Worm (Caenorhabditis elegans): Measurements from ENCODE around the gene srh-223.

Gene srh-223

ce11 chrIV:4024159-4025004 is 42.7 kb downstream of the srh-223 start (continued):
- TF ChIP-seq lim-6 (tag; optimal IDR thresholded peaks at IDR 0.05) (no peak), ceh-45 (GFP tag; IDR thresholded peaks at IDR 0.05) (no peak), fax-1 (tag; optimal IDR thresholded peaks at IDR 0.05) (no peak), mec-3 (tag; optimal IDR thresholded peaks at IDR 0.05; ENCODE audit: borderline replicate concordance) (no peak), ceh-30 (tag; optimal IDR thresholded peaks at IDR 0.05) (no peak), ets-4 (tag; optimal IDR thresholded peaks at IDR 0.05) (no peak), ref-2 (tag; optimal IDR thresholded peaks at IDR 0.05) (no peak), K02D7.2 (tag; optimal IDR thresholded peaks at IDR 0.05) (no peak), C08G9.2 (tag; optimal IDR thresholded peaks at IDR 0.05) (peak; percentile 21), rnt-1 (tag; optimal IDR thresholded peaks at IDR 0.05) (no peak), tbx-2 (tag; optimal IDR thresholded peaks at IDR 0.05) (peak; percentile 31), gmeb-2 (tag; optimal IDR thresholded peaks at IDR 0.05) (no peak), ceh-19 (GFP tag; optimal IDR thresholded peaks at IDR 0.05) (no peak), ttx-3 (tag; optimal IDR thresholded peaks at IDR 0.05) (no peak), che-1 (tag; optimal IDR thresholded peaks at IDR 0.05) (no peak), pha-2 (tag; optimal IDR thresholded peaks at IDR 0.05) (no peak), ceh-34 (tag; optimal IDR thresholded peaks at IDR 0.05) (peak; percentile 7), unc-42 (tag; optimal IDR thresholded peaks at IDR 0.05) (peak; percentile 30), ceh-18 (tag; optimal IDR thresholded peaks at IDR 0.05) (peak; percentile 22), hlh-13 (GFP tag; optimal IDR thresholded peaks at IDR 0.05) (no peak), Y22D7AL.16 (tag; optimal IDR thresholded peaks at IDR 0.05) (no peak), lin-11 (tag; optimal IDR thresholded peaks at IDR 0.05) (no peak), pat-9 (tag; optimal IDR thresholded peaks at IDR 0.05) (no peak), elt-2 (tag; optimal IDR thresholded peaks at IDR 0.05) (no peak), ztf-16 (tag; optimal IDR thresholded peaks at IDR 0.05) (no peak), unc-55 (GFP tag; optimal IDR thresholded peaks at IDR 0.05) (no peak), odd-2 (tag; optimal IDR thresholded peaks at IDR 0.05) (no peak), ceh-6 (GFP tag; optimal IDR thresholded peaks at IDR 0.05) (no peak), nfya-1 (tag; optimal IDR thresholded peaks at IDR 0.05) (peak; percentile 48), T23F11.4 (GFP tag; optimal IDR thresholded peaks at IDR 0.05) (no peak)

- TF ChIP-seq ceh-18 (tag; optimal IDR thresholded peaks at IDR 0.05) (peak; percentile 36), K02D7.2 (tag; optimal IDR thresholded peaks at IDR 0.05) (no peak), npax-4 (tag; optimal IDR thresholded peaks at IDR 0.05) (no peak), ceh-31 (tag; optimal IDR thresholded peaks at IDR 0.05) (peak; percentile 12), pat-9 (tag; optimal IDR thresholded peaks at IDR 0.05) (peak; percentile 13), C38D4.7 (GFP tag; optimal IDR thresholded peaks at IDR 0.05) (peak; percentile 4), pha-4 (tag; optimal IDR thresholded peaks at IDR 0.05) (no peak), rnt-1 (tag; optimal IDR thresholded peaks at IDR 0.05) (peak; percentile 16)
These were observed 44.2 kb downstream of the srh-223 start for ce11 chrIV:4025923-4026322.

ce11 chrIV:4027106-4027888 is 45.6 kb downstream of the srh-223 start:
- TF ChIP-seq unc-55 (GFP tag; optimal IDR thresholded peaks at IDR 0.05) (peak; percentile 2), ceh-19 (GFP tag; optimal IDR thresholded peaks at IDR 0.05) (no peak), ceh-2 (tag; optimal IDR thresholded peaks at IDR 0.05) (no peak), dve-1 (tag; optimal IDR thresholded peaks at IDR 0.05) (no peak), sdc-2 (tag; optimal IDR thresholded peaks at IDR 0.05) (no peak), F13H6.1 (tag; optimal IDR thresholded peaks at IDR 0.05) (no peak)

All from whole organism, late embryonic.